Worm (Caenorhabditis elegans): ENCODE measurements around the gene R02C2.7.

DNA sequence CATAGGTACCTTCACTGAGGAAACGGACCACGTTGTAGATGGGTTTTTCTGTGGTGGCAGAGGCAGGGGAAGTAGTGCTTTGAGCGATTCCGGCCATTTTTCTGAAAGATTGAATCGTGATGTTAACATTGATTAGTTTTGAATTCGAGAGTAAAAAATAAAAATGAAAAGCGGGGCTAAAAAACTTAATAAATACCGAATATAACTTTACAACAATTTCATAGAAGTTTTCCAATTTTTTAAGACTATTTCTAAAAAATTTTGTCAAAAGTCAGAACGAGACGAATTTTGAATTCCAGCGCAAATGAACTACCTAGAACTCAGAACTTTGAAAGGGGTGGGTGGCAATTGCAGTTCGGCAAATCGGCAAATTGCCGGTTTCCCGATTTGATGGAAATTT is 7.8 kb downstream of the R02C2.7 start, which contains the start of gene kin-33:
- TF ChIP-seq him-1 (tag; optimal IDR thresholded peaks at IDR 0.05) = no peak
- TF ChIP-seq dao-5 (tag; optimal IDR thresholded peaks at IDR 0.05) = no peak
- no peak for TF ChIP-seq W03F9.2 (tag; optimal IDR thresholded peaks at IDR 0.05)
